Worm (Caenorhabditis elegans): ENCODE measurements around the gene F22B3.10.

DNA sequence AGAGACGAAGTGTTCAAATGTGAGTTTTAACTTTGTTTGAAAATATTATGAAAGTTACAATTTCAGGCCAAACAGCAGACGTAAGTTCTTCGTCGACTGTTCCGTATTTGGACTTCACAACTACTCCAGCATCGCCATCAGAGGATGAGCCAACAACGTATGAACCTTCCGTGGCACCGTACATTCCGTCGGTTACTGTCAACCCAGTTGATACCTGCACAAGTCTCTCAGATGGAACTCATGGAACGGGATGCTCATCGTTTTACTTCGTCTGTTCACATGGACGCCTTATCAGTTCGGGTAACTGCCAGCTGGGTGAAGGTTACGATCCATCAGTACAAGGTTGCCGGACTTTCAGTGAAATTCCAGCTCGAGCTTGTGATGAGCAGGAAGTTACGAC, 39.1 kb downstream of the F22B3.10 start:
- TF ChIP-seq W03F9.2 (tag; optimal IDR thresholded peaks at IDR 0.05): no peak
- TF ChIP-seq dao-5 (tag; optimal IDR thresholded peaks at IDR 0.05): no peak
- no peak for TF ChIP-seq him-1 (tag; optimal IDR thresholded peaks at IDR 0.05)

All from whole organism, L4/young adult.